Worm (Caenorhabditis elegans) whole organism, early embryonic: ENCODE data around the gene F14B8.5.

Experiments
- ama-1 ChIP-seq: fragments of 150-350 bp; optimal IDR thresholded peaks from 2 replicates; lab custom pipeline; 2014
- ceh-13 ChIP-seq: fragments of 200-800 bp; sonication (Bioruptor generic); optimal IDR thresholded peaks from 2 replicates; lab custom pipeline; 2018; ENCODE audit warnings: mild to moderate bottlenecking, missing genetic modification characterization, missing compliant biosample characterization
- ets-7 ChIP-seq: sonication (generic microtip); optimal IDR thresholded peaks from 2 replicates; lab custom pipeline; 2016; ENCODE audit warnings: missing genotype, missing genetic modification characterization, missing compliant biosample characterization
- flt-1 ChIP-seq: fragments of 200-800 bp; sonication (Bioruptor generic); IDR thresholded peaks from 2 replicates; pipeline ENCODE4 v1.3.6; 2022; ENCODE audit warnings: missing genetic modification characterization, missing compliant biosample characterization
- hmg-4 ChIP-seq: fragments of 200-800 bp; sonication (Bioruptor generic); optimal IDR thresholded peaks from 2 replicates; lab custom pipeline; 2018; ENCODE audit warnings: mild to moderate bottlenecking, missing genetic modification characterization, missing compliant biosample characterization
- pes-1 ChIP-seq: fragments of 200-800 bp; sonication (Bioruptor generic); IDR thresholded peaks from 2 replicates; pipeline ENCODE4 v1.3.6; 2022; ENCODE audit warnings: missing genetic modification reagents, missing genetic modification characterization, missing compliant biosample characterization
- scrt-1 ChIP-seq: fragments of 200-800 bp; sonication (Bioruptor generic); IDR thresholded peaks from 2 replicates; pipeline ENCODE4 v1.3.6; 2022; ENCODE audit warnings: missing genetic modification characterization, missing compliant biosample characterization
- tbx-11 ChIP-seq: fragments of 200-800 bp; sonication (Bioruptor generic); IDR thresholded peaks from 2 replicates; pipeline ENCODE4 v1.3.6; 2022; ENCODE audit warnings: missing genetic modification characterization, missing compliant biosample characterization
- tbx-37 ChIP-seq: fragments of 200-800 bp; sonication (Bioruptor generic); conservative IDR thresholded peaks from 2 replicates; pipeline ENCODE4 v1.3.6; 2022; ENCODE audit warnings: missing genetic modification reagents, missing genetic modification characterization, missing compliant biosample characterization
- tra-4 ChIP-seq: sonication (generic microtip); optimal IDR thresholded peaks from 2 replicates; lab custom pipeline; 2017; ENCODE audit warnings: missing genetic modification characterization, missing compliant biosample characterization

- TF ChIP-seq ama-1 (lab: Kevin White, UChicago) (no peak), hmg-4 (GFP tag; lab: Kevin White, UChicago) (peak; percentile 76), tra-4 (no peak), tbx-37 (GFP tag; lab: Robert Waterston, UW) (peak; percentile 80), ceh-13 (GFP tag; lab: Kevin White, UChicago) (peak; percentile 54), tbx-11 (GFP tag; lab: Robert Waterston, UW) (peak; percentile 83), pes-1 (peak; percentile 86), ets-7 (tag; lab: Kevin White, UChicago) (peak; percentile 5), scrt-1 (GFP tag; lab: Robert Waterston, UW) (peak; percentile 84; the same call in 1 of the 2 replicates), flt-1 (GFP tag; lab: Robert Waterston, UW) (peak; percentile 71)
Measured at ce11 chrX:6902958-6903357, 25.5 kb downstream of the F14B8.5 start.
